Worm (Caenorhabditis elegans) whole organism, young adult: ENCODE measurements around the gene K03H6.5.

Experiments
- C17E4.6 ChIP-seq: fragments of 200-800 bp; sonication (Bioruptor generic); IDR thresholded peaks from 2 replicates; pipeline ENCODE4 v1.3.6; 2022; ENCODE audit warnings: missing genetic modification reagents, missing genetic modification characterization, missing compliant biosample characterization
- F37B4.10 ChIP-seq: fragments of 200-800 bp; sonication (Bioruptor generic); IDR thresholded peaks from 2 replicates; pipeline ENCODE4 v1.3.6; 2022; ENCODE audit warnings: missing genetic modification characterization, missing compliant biosample characterization
- ama-1 ChIP-seq, 3 experiments: fragments of 150-350 bp in 1 of 3; sonication (generic microtip) in 2 of 3; optimal IDR thresholded peaks; 2 replicates each; lab custom pipeline; 2014 to 2018; ENCODE audit warnings: missing biosample characterization in 2 of 3, missing genetic modification characterization in 2 of 3, missing genetic modification reagents in 2 of 3
- nhr-80 ChIP-seq: sonication (generic microtip); optimal IDR thresholded peaks from 2 replicates; lab custom pipeline; 2016; ENCODE audit warnings: missing genetic modification characterization, missing compliant biosample characterization
- pha-4 ChIP-seq: fragments of 150-350 bp; sonication (generic microtip); optimal IDR thresholded peaks from 2 replicates; lab custom pipeline; 2014; ENCODE audit warnings: missing biosample characterization, missing genetic modification reagents, missing genetic modification characterization
- unc-130 ChIP-seq: sonication (generic microtip); optimal IDR thresholded peaks from 2 replicates; lab custom pipeline; 2016; ENCODE audit warnings: missing genetic modification reagents, missing genetic modification characterization, missing compliant biosample characterization

- TF ChIP-seq F37B4.10 (GFP tag; lab: Robert Waterston, UW) (no peak), unc-130 (GFP tag; lab: Kevin White, UChicago) (no peak), pha-4 (tag; lab: Kevin White, UChicago) (no peak), C17E4.6 (GFP tag; lab: Robert Waterston, UW) (no peak), nhr-80 (no peak), ama-1 (optimal IDR thresholded peaks at IDR 0.05; lab: Kevin White, UChicago) (no peak), ama-1 (GFP tag; optimal IDR thresholded peaks at IDR 0.05; lab: Kevin White, UChicago) (no peak)
Measured at ce11 chrIV:1521224-1521623, 15.0 kb downstream of the K03H6.5 start, which contains the start of gene K03H6.4.
